Fruit fly (Drosophila melanogaster) whole organism, wandering third instar larva: ENCODE measurements around the gene Syx5.

Source experiments
- Abd-B ChIP-seq: fragments of >200 bp; optimal IDR thresholded peaks from 2 replicates; lab custom pipeline; 2017; ENCODE audit warnings: missing biosample characterization, missing genetic modification characterization
- GATAd ChIP-seq: sonication (Bioruptor generic); optimal IDR thresholded peaks from 2 replicates; lab custom pipeline; 2016; ENCODE audit warnings: missing biosample characterization, missing genetic modification characterization
- Hnf4 ChIP-seq: fragments of 200-800 bp; sonication (Bioruptor generic); optimal IDR thresholded peaks from 2 replicates; lab custom pipeline; 2016; ENCODE audit warnings: missing biosample characterization, mild to moderate bottlenecking, missing genetic modification characterization
- brk ChIP-seq: fragments of 200-800 bp; sonication (Bioruptor generic); optimal IDR thresholded peaks from 2 replicates; lab custom pipeline; 2016; ENCODE audit warnings: missing biosample characterization, mild to moderate bottlenecking, missing genetic modification characterization
- fru ChIP-seq: fragments of 200-800 bp; sonication (Bioruptor generic); optimal IDR thresholded peaks from 3 replicates; lab custom pipeline; 2016; ENCODE audit warnings: missing biosample characterization, mild to moderate bottlenecking, missing genetic modification characterization
- pan ChIP-seq: fragments of >200 bp; optimal IDR thresholded peaks from 2 replicates; lab custom pipeline; 2017
- sage ChIP-seq: fragments of 200-800 bp; sonication (Bioruptor generic); optimal IDR thresholded peaks from 2 replicates; lab custom pipeline; 2016; ENCODE audit warnings: missing biosample characterization, mild to moderate bottlenecking, missing genetic modification characterization

dm6 chr2L:16302773-16303279 is 4.3 kb upstream of the Syx5 start, which contains the start of gene GMF:
- TF ChIP-seq Hnf4 (GFP tag; lab: Kevin White, UChicago) (peak; percentile 58), GATAd (GFP tag; lab: Kevin White, UChicago) (no peak), Abd-B (GFP tag; lab: Kevin White, UChicago) (no peak), fru (GFP tag; lab: Kevin White, UChicago) (no peak), pan (lab: Kevin White, UChicago) (no peak), brk (GFP tag; lab: Kevin White, UChicago) (no peak), sage (GFP tag; lab: Kevin White, UChicago) (no peak)
